Worm (Caenorhabditis elegans) whole organism, L1 larva: ENCODE data around the gene srg-38.

Experiments used
- C04F5.9 ChIP-seq: sonication (generic microtip); optimal IDR thresholded peaks from 2 replicates; lab custom pipeline; 2016; ENCODE audit warnings: missing genetic modification characterization, missing compliant biosample characterization
- F16B12.6 ChIP-seq: fragments of 150-350 bp; optimal IDR thresholded peaks from 2 replicates; lab custom pipeline; 2014; ENCODE audit warnings: missing biosample characterization, missing genetic modification characterization
- Y116A8C.19 ChIP-seq: sonication (generic microtip); optimal IDR thresholded peaks from 2 replicates; lab custom pipeline; 2016; ENCODE audit warnings: missing compliant biosample characterization, missing genetic modification characterization, borderline replicate concordance
- alr-1 ChIP-seq: fragments of 200-800 bp; sonication (Bioruptor generic); optimal IDR thresholded peaks from 2 replicates; lab custom pipeline; 2018; ENCODE audit warnings: borderline replicate concordance, mild to moderate bottlenecking, missing genetic modification characterization, missing compliant biosample characterization
- aly-2 ChIP-seq: fragments of 150-350 bp; optimal IDR thresholded peaks from 2 replicates; lab custom pipeline; 2014; ENCODE audit warnings: missing biosample characterization, missing genetic modification characterization
- ama-1 ChIP-seq: fragments of 150-350 bp; optimal IDR thresholded peaks from 2 replicates; lab custom pipeline; 2014
- blmp-1 ChIP-seq: fragments of 150-350 bp; optimal IDR thresholded peaks from 2 replicates; lab custom pipeline; 2014; ENCODE audit warnings: missing biosample characterization, missing genetic modification characterization
- ceh-88 ChIP-seq: fragments of 200-800 bp; sonication (Bioruptor generic); IDR thresholded peaks from 2 replicates; pipeline ENCODE4 v1.3.6; 2022; ENCODE audit warnings: missing genetic modification characterization, missing compliant biosample characterization
- ces-1 ChIP-seq: fragments of 150-350 bp; optimal IDR thresholded peaks from 2 replicates; lab custom pipeline; 2014; ENCODE audit warnings: missing biosample characterization, missing genetic modification reagents, missing genetic modification characterization
- dpl-1 ChIP-seq, 3 experiments: fragments of 150-350 bp in 2 of 3; sonication (generic microtip) in 1 of 3; optimal IDR thresholded peaks; 2 replicates each; lab custom pipeline; 2014 to 2017; ENCODE audit warnings: missing biosample characterization in 3 of 3, missing genetic modification characterization in 3 of 3, missing genetic modification reagents in 3 of 3
- dsc-1 ChIP-seq: sonication (generic microtip); optimal IDR thresholded peaks from 2 replicates; lab custom pipeline; 2016; ENCODE audit warnings: mild to moderate bottlenecking, missing genetic modification characterization, missing compliant biosample characterization
- efl-1 ChIP-seq, 4 experiments: fragments of 150-350 bp; optimal IDR thresholded peaks in 3 of 4; peaks in 1 of 4; 1 replicate in 1 of 4; 2 replicates in 3 of 4; lab custom pipeline; 2014; ENCODE audit warnings: missing biosample characterization in 2 of 4, missing genetic modification characterization in 2 of 4, missing genetic modification reagents in 2 of 4
- egl-13 ChIP-seq: sonication (generic microtip); optimal IDR thresholded peaks from 2 replicates; lab custom pipeline; 2016; ENCODE audit warnings: missing genotype, missing genetic modification reagents, missing genetic modification characterization, missing compliant biosample characterization
- elt-3 ChIP-seq, 6 experiments: fragments of 150-350 bp in 1 of 6; sonication (generic microtip); optimal IDR thresholded peaks; 2 replicates each; lab custom pipeline; 2017 to 2018; ENCODE audit warnings: missing biosample characterization in 6 of 6, missing genetic modification characterization in 6 of 6, inconsistent platforms in 1 of 6
- fkh-4 ChIP-seq: sonication (generic microtip); optimal IDR thresholded peaks from 2 replicates; lab custom pipeline; 2016; ENCODE audit warnings: missing compliant biosample characterization, missing genetic modification characterization, borderline replicate concordance
- fkh-8 ChIP-seq: sonication (generic microtip); optimal IDR thresholded peaks from 2 replicates; lab custom pipeline; 2016; ENCODE audit warnings: mild to moderate bottlenecking, missing genetic modification characterization, missing compliant biosample characterization
- grh-1 ChIP-seq: fragments of 200-800 bp; sonication (Bioruptor generic); IDR thresholded peaks from 2 replicates; pipeline ENCODE4 v1.3.6; 2022; ENCODE audit warnings: missing genetic modification reagents, missing genetic modification characterization, missing compliant biosample characterization
- hlh-4 ChIP-seq: sonication (generic microtip); optimal IDR thresholded peaks from 2 replicates; lab custom pipeline; 2016; ENCODE audit warnings: mild to moderate bottlenecking, missing genetic modification characterization, missing compliant biosample characterization
- hpl-2 ChIP-seq: fragments of 150-350 bp; optimal IDR thresholded peaks from 2 replicates; lab custom pipeline; 2014; ENCODE audit warnings: missing biosample characterization, missing genetic modification reagents, missing genetic modification characterization
- irx-1 ChIP-seq: sonication (generic microtip); optimal IDR thresholded peaks from 2 replicates; lab custom pipeline; 2016; ENCODE audit warnings: missing genetic modification characterization, missing compliant biosample characterization
- isw-1 ChIP-seq: fragments of 200-800 bp; sonication (Bioruptor generic); IDR thresholded peaks from 2 replicates; pipeline ENCODE4 v1.3.6; 2022; ENCODE audit warnings: missing genetic modification characterization, missing compliant biosample characterization
- jun-1 ChIP-seq: fragments of 150-350 bp; optimal IDR thresholded peaks from 2 replicates; lab custom pipeline; 2014; ENCODE audit warnings: missing biosample characterization, missing genetic modification reagents, missing genetic modification characterization
- lin-14 ChIP-seq: fragments of 200-800 bp; sonication (Bioruptor generic); optimal IDR thresholded peaks from 2 replicates; lab custom pipeline; 2018; ENCODE audit warnings: mild to moderate bottlenecking, missing genetic modification characterization, moderate library complexity, missing compliant biosample characterization
- lin-15B ChIP-seq: fragments of 150-350 bp; sonication (generic microtip); optimal IDR thresholded peaks from 3 replicates; lab custom pipeline; 2014; ENCODE audit warnings: missing biosample characterization, missing genetic modification characterization
- lin-35 ChIP-seq, 2 experiments: fragments of 150-350 bp; optimal IDR thresholded peaks; 2 replicates each; lab custom pipeline; 2014; ENCODE audit warnings: missing biosample characterization in 2 of 2, missing genetic modification characterization in 2 of 2, missing genetic modification reagents in 2 of 2
- lir-3 ChIP-seq: sonication (generic microtip); optimal IDR thresholded peaks from 2 replicates; lab custom pipeline; 2016; ENCODE audit warnings: mild to moderate bottlenecking, missing genetic modification characterization, moderate library complexity, missing compliant biosample characterization; ENCODE audit not compliant: poor library complexity
- mdl-1 ChIP-seq, 2 experiments: fragments of 150-350 bp; optimal IDR thresholded peaks; 2 replicates each; lab custom pipeline; 2014 to 2017; ENCODE audit warnings: missing biosample characterization in 2 of 2, missing genetic modification characterization in 2 of 2, inconsistent platforms in 1 of 2
- nhr-12 ChIP-seq: sonication (generic microtip); optimal IDR thresholded peaks from 2 replicates; lab custom pipeline; 2017; ENCODE audit warnings: missing biosample characterization, missing genetic modification characterization
- nhr-20 ChIP-seq: sonication (generic microtip); optimal IDR thresholded peaks from 2 replicates; lab custom pipeline; 2016; ENCODE audit warnings: mild to moderate bottlenecking, missing genetic modification characterization, missing compliant biosample characterization
- nhr-47 ChIP-seq: sonication (generic microtip); optimal IDR thresholded peaks from 2 replicates; lab custom pipeline; 2016; ENCODE audit warnings: mild to moderate bottlenecking, missing genetic modification characterization, moderate library complexity, missing compliant biosample characterization
- nhr-76 ChIP-seq: sonication (generic microtip); optimal IDR thresholded peaks from 2 replicates; lab custom pipeline; 2017; ENCODE audit warnings: missing biosample characterization, missing genetic modification characterization
- nhr-77 ChIP-seq: fragments of 150-350 bp; optimal IDR thresholded peaks from 2 replicates; lab custom pipeline; 2014; ENCODE audit warnings: missing biosample characterization, missing genetic modification characterization
- nhr-84 ChIP-seq: sonication (generic microtip); optimal IDR thresholded peaks from 2 replicates; lab custom pipeline; 2017; ENCODE audit warnings: missing biosample characterization, missing genetic modification characterization
- nhr-85 ChIP-seq: sonication (generic microtip); peaks from one replicate; lab custom pipeline; 2016; ENCODE audit warnings: missing genetic modification characterization, inconsistent platforms, missing compliant biosample characterization
- nhr-90 ChIP-seq: sonication (generic microtip); optimal IDR thresholded peaks from 2 replicates; lab custom pipeline; 2016; ENCODE audit warnings: mild to moderate bottlenecking, missing genetic modification characterization, missing compliant biosample characterization; ENCODE audit not compliant: poor library complexity
- pqm-1 ChIP-seq: sonication (generic microtip); optimal IDR thresholded peaks from 3 replicates; lab custom pipeline; 2017; ENCODE audit warnings: missing biosample characterization, missing genetic modification characterization
- rnt-1 ChIP-seq: sonication (generic microtip); optimal IDR thresholded peaks from 2 replicates; lab custom pipeline; 2016; ENCODE audit warnings: mild to moderate bottlenecking, missing genetic modification characterization, moderate library complexity, missing compliant biosample characterization
- snpc-4 ChIP-seq: fragments of 150-350 bp; optimal IDR thresholded peaks from 2 replicates; lab custom pipeline; 2014; ENCODE audit warnings: missing biosample characterization, missing genetic modification characterization
- snu-23 ChIP-seq: sonication (generic microtip); optimal IDR thresholded peaks from 2 replicates; lab custom pipeline; 2016; ENCODE audit warnings: missing genetic modification characterization, missing compliant biosample characterization
- sox-4 ChIP-seq: sonication (generic microtip); optimal IDR thresholded peaks from 2 replicates; lab custom pipeline; 2016; ENCODE audit warnings: missing genetic modification characterization, missing compliant biosample characterization
- swsn-7 ChIP-seq: sonication (generic microtip); optimal IDR thresholded peaks from 2 replicates; lab custom pipeline; 2016; ENCODE audit warnings: missing genetic modification characterization, missing compliant biosample characterization
- tbx-2 ChIP-seq: sonication (generic microtip); optimal IDR thresholded peaks from 2 replicates; lab custom pipeline; 2016; ENCODE audit warnings: missing genetic modification characterization, missing compliant biosample characterization
- unc-130 ChIP-seq: fragments of 150-350 bp; optimal IDR thresholded peaks from 2 replicates; lab custom pipeline; 2017; ENCODE audit warnings: missing biosample characterization, missing genetic modification characterization, inconsistent platforms
- unc-30 ChIP-seq: sonication (generic microtip); optimal IDR thresholded peaks from 2 replicates; lab custom pipeline; 2017; ENCODE audit warnings: missing biosample characterization, missing genetic modification characterization
- unc-62 ChIP-seq: fragments of 150-350 bp; optimal IDR thresholded peaks from 2 replicates; lab custom pipeline; 2014; ENCODE audit warnings: missing biosample characterization, missing genetic modification reagents, missing genetic modification characterization
- unc-86 ChIP-seq: sonication (generic microtip); optimal IDR thresholded peaks from 2 replicates; lab custom pipeline; 2016; ENCODE audit warnings: missing genetic modification characterization, missing compliant biosample characterization
- unc-98 ChIP-seq: fragments of 200-800 bp; sonication (Bioruptor generic); IDR thresholded peaks from 2 replicates; pipeline ENCODE4 v1.3.6; 2022; ENCODE audit warnings: missing genetic modification characterization, missing compliant biosample characterization
- zip-4 ChIP-seq: fragments of 200-800 bp; sonication (Bioruptor generic); optimal IDR thresholded peaks from 2 replicates; lab custom pipeline; 2018; ENCODE audit warnings: mild to moderate bottlenecking, missing genetic modification characterization, moderate library complexity, missing compliant biosample characterization

Gene srg-38

DNA sequence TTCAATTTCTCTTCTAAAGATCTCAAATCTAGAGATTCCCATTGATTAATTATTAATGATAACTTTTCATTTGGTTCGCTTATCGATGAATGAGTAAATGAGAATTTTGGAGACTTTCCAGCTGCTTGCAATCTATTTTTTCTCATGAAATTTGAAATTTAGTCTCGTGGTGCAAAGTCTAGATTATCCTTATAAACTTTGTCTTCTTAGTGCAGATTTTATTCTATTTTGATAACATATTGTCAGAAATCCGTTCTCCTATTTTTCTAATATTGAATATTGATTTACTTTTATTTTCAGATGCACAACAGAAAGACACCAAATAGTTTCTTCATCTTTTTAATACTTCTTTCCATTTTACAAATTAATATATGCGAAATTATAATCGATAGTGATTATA is 35.5 kb upstream of the srg-38 start, which contains the start of gene lgc-49:
TSS of gene lgc-49 (plus strand) at position 301 of the 400 bp plus-strand sequence.
- TF ChIP-seq ceh-88 (GFP tag; lab: Robert Waterston, UW), result no peak
- no peak for TF ChIP-seq hlh-4 (tag; lab: Kevin White, UChicago)
- TF ChIP-seq swsn-7 (tag; lab: Kevin White, UChicago), result no peak
- TF ChIP-seq irx-1 (tag; lab: Kevin White, UChicago), result no peak
- TF ChIP-seq nhr-76, result no peak
- TF ChIP-seq dsc-1, result no peak
- TF ChIP-seq unc-98 (GFP tag; lab: Robert Waterston, UW), result no peak
- TF ChIP-seq rnt-1 (tag; lab: Kevin White, UChicago), result no peak
- TF ChIP-seq tbx-2 (tag; lab: Kevin White, UChicago), result no peak

DNA sequence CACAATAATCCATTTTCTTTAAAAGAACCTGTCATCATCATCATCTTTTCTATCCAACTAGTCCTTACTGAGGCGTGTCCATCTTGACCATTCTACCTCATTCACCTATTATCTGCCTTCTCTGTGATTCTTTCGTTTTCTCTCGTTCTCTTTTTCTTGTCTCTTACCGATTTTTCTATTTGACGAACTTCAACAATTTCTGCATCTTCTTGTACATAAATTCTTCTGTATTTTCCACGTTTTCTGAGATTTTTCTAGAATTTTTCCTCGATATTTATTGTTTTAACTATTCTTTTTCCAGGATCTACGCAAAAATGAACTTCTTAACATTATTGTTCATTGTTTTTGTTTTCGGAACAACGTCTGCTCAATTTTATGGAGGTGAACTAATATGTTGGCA is 27.5 kb upstream of the srg-38 start, which contains the start of gene cnc-10:
TSS of gene cnc-10 (plus strand) at position 301 of the 400 bp plus-strand sequence.
- TF ChIP-seq blmp-1 (peak; percentile 42), snpc-4 (tag; lab: Kevin White, UChicago) (no peak), nhr-90 (tag; lab: Kevin White, UChicago) (no peak), elt-3 (tag; optimal IDR thresholded peaks at IDR 0.05; lab: Kevin White, UChicago) (peak in 1 of 6 experiments; percentile 18), lin-14 (peak; percentile 11), lir-3 (tag; lab: Kevin White, UChicago) (no peak), C04F5.9 (no peak), fkh-8 (tag; lab: Kevin White, UChicago) (no peak), nhr-47 (no peak), snu-23 (GFP tag; lab: Kevin White, UChicago) (peak; percentile 16), unc-86 (tag; lab: Kevin White, UChicago) (no peak), alr-1 (tag; lab: Kevin White, UChicago) (no peak), fkh-4 (tag; lab: Kevin White, UChicago) (no peak), jun-1 (tag; lab: Kevin White, UChicago) (no peak), unc-98 (GFP tag; lab: Robert Waterston, UW) (no peak), lin-15B (tag; lab: Kevin White, UChicago) (no peak), egl-13 (tag; lab: Kevin White, UChicago) (no peak), unc-30 (no peak), pqm-1 (tag; lab: Kevin White, UChicago) (no peak), nhr-12 (tag; lab: Kevin White, UChicago) (no peak), isw-1 (GFP tag; lab: Robert Waterston, UW) (no peak)

DNA sequence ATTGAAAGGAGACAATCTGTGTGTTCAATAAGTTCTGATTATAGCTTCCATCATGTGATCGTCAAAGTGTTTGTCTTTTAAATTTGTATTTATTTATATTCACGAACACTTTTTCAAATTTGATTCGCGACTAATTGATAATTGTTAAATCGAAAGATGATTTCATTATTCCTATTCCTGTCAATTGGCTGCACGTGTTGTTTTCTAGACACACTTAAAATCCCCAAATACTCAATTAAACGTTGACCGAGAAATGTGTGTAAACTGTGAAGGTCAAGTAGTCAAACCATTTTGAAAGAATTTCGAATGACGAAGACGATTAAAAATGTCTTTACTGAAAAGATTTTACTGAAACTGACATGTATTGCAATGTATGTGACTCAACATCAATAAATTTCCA is 25.5 kb upstream of the srg-38 start:
- TF ChIP-seq blmp-1 (no peak), alr-1 (tag; lab: Kevin White, UChicago) (no peak), Y116A8C.19 (tag; lab: Kevin White, UChicago) (no peak), fkh-4 (tag; lab: Kevin White, UChicago) (no peak), unc-130 (tag; lab: Kevin White, UChicago) (no peak), sox-4 (tag; lab: Kevin White, UChicago) (no peak), efl-1 (optimal IDR thresholded peaks at IDR 0.05; lab: Kevin White, UChicago) (no peak), efl-1 (GFP tag; optimal IDR thresholded peaks at IDR 0.05 in 1 of 2; lab: Kevin White, UChicago) (peak in 1 of 2 experiments; percentile 8), aly-2 (no peak), ces-1 (GFP tag; lab: Kevin White, UChicago) (no peak), mdl-1 (tag; optimal IDR thresholded peaks at IDR 0.05; lab: Kevin White, UChicago) (no peak), lin-15B (tag; lab: Kevin White, UChicago) (no peak), unc-98 (GFP tag; lab: Robert Waterston, UW) (no peak), nhr-20 (peak; percentile 24), nhr-85 (tag; lab: Kevin White, UChicago) (peak; percentile 89), isw-1 (GFP tag; lab: Robert Waterston, UW) (no peak), nhr-77 (tag; lab: Kevin White, UChicago) (no peak), ama-1 (lab: Kevin White, UChicago) (no peak), dpl-1 (GFP tag; optimal IDR thresholded peaks at IDR 0.05; lab: Kevin White, UChicago) (no peak), nhr-84 (tag; lab: Kevin White, UChicago) (no peak), unc-62 (GFP tag; lab: Kevin White, UChicago) (no peak), zip-4 (GFP tag; lab: Kevin White, UChicago) (no peak), irx-1 (tag; lab: Kevin White, UChicago) (no peak), lin-35 (GFP tag; optimal IDR thresholded peaks at IDR 0.05; lab: Kevin White, UChicago) (no peak), hpl-2 (GFP tag; lab: Kevin White, UChicago) (no peak), elt-3 (tag; optimal IDR thresholded peaks at IDR 0.05; lab: Kevin White, UChicago) (peak in 1 of 6 experiments; percentile 3), nhr-90 (tag; lab: Kevin White, UChicago) (no peak), grh-1 (GFP tag; lab: Robert Waterston, UW) (no peak), hlh-4 (tag; lab: Kevin White, UChicago) (no peak), F16B12.6 (no peak), lir-3 (tag; lab: Kevin White, UChicago) (no peak)
